Worm (Caenorhabditis elegans): ENCODE measurements around the gene T01B10.5.

ce11 chrX:8463085-8463645 lies 31.9 kb upstream of the T01B10.5 start, which contains the start of gene F16F9.4:
- TF ChIP-seq unc-62 (GFP tag; optimal IDR thresholded peaks at IDR 0.05) (no peak), lin-14 (GFP tag; optimal IDR thresholded peaks at IDR 0.05) (no peak), mep-1 (tag; optimal IDR thresholded peaks at IDR 0.05) (no peak), ztf-11 (tag; optimal IDR thresholded peaks at IDR 0.05) (no peak), nhr-47 (tag; optimal IDR thresholded peaks at IDR 0.05) (no peak), sup-37 (GFP tag; optimal IDR thresholded peaks at IDR 0.05) (no peak), fkh-10 (GFP tag; optimal IDR thresholded peaks at IDR 0.05) (no peak)

Data from whole organism, L1 larva.